Fruit fly (Drosophila melanogaster) Kc167 (cell line): ENCODE data around the gene CG32982.

Experiments used
- Myc ChIP-seq: fragments of >200 bp; optimal IDR thresholded peaks from 2 replicates; lab custom pipeline; 2017; ENCODE audit warnings: missing external identifiers
- Sin3A ChIP-seq: fragments of >200 bp; optimal IDR thresholded peaks from 2 replicates; lab custom pipeline; 2018; ENCODE audit warnings: missing external identifiers
- h ChIP-seq: fragments of >200 bp; optimal IDR thresholded peaks from 3 replicates; lab custom pipeline; 2018; ENCODE audit warnings: missing external identifiers
- psq ChIP-seq: fragments of >200 bp; optimal IDR thresholded peaks from 2 replicates; lab custom pipeline; 2017; ENCODE audit warnings: missing external identifiers
- ttk ChIP-seq: sonication (Bioruptor generic); optimal IDR thresholded peaks from 2 replicates; lab custom pipeline; 2017; ENCODE audit warnings: missing external identifiers

DNA sequence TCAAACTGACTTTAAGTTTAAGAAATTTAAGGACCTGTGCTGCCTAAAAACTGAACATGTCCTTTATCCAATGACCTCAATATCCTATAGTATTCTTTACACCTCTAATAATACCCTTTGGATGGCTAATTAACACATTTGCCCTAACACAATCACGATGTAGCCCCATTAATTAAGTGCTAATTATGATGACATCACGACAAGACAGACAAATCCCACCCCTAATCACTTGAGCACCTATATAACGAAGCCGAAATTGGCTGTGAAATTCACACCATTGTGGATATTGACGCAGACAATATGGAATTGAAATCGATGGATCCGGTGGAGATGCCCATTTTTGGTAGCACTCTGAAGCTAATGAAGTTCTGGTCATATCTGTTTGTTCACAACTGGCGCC is 14.0 kb upstream of the CG32982 start, which contains the start of gene Or30a:
- TF ChIP-seq Myc (lab: Kevin White, UChicago) (no peak), psq (lab: Kevin White, UChicago) (no peak), Sin3A (lab: Kevin White, UChicago) (no peak), h (lab: Kevin White, UChicago) (no peak), ttk (lab: Kevin White, UChicago) (no peak)
